Worm (Caenorhabditis elegans): ENCODE measurements around the gene F55C9.3.

- TF ChIP-seq efl-1 (optimal IDR thresholded peaks at IDR 0.05) (no peak), efl-1 (GFP tag; optimal IDR thresholded peaks at IDR 0.05 in 1 of 2) (no peak), alr-1 (tag; optimal IDR thresholded peaks at IDR 0.05; ENCODE audit: borderline replicate concordance) (no peak), unc-130 (tag; optimal IDR thresholded peaks at IDR 0.05) (no peak), lin-39 (tag; optimal IDR thresholded peaks at IDR 0.05) (no peak), pqm-1 (tag; optimal IDR thresholded peaks at IDR 0.05) (no peak), dpl-1 (GFP tag; optimal IDR thresholded peaks at IDR 0.05) (no peak), lin-13 (GFP tag; optimal IDR thresholded peaks at IDR 0.05) (no peak), mdl-1 (tag; optimal IDR thresholded peaks at IDR 0.05) (no peak), nhr-90 (tag; optimal IDR thresholded peaks at IDR 0.05; ENCODE audit: poor library complexity) (no peak), aly-2 (tag; optimal IDR thresholded peaks at IDR 0.05) (no peak), fkh-10 (GFP tag; optimal IDR thresholded peaks at IDR 0.05) (no peak), nhr-77 (tag; optimal IDR thresholded peaks at IDR 0.05) (no peak)
These were observed 8.8 kb upstream of the F55C9.3 start, which contains the start of gene F55C9.6 for ce11 chrV:19296723-19297122.
